Fruit fly (Drosophila melanogaster) whole organism, embryonic: ENCODE measurements around the gene CG10019.

Experiments used
- Abd-B ChIP-seq: fragments of 200-800 bp; sonication (Bioruptor generic); optimal IDR thresholded peaks from 2 replicates; lab custom pipeline; 2018; ENCODE audit warnings: missing biosample characterization, mild to moderate bottlenecking, missing genetic modification characterization, moderate library complexity
- Awh ChIP-seq: fragments of 200-800 bp; sonication (Bioruptor generic); IDR thresholded peaks from 2 replicates; pipeline ENCODE4, ENCODE4 v1.3.6; 2022; ENCODE audit warnings: missing biosample characterization, missing genetic modification characterization
- Bdp1 ChIP-seq: fragments of 200-800 bp; sonication (Bioruptor generic); optimal IDR thresholded peaks from 3 replicates; lab custom pipeline; 2016; ENCODE audit warnings: missing biosample characterization, missing genetic modification characterization
- CG10366 ChIP-seq: fragments of 200-800 bp; sonication (Bioruptor generic); IDR thresholded peaks from 2 replicates; pipeline ENCODE4 v1.3.6; 2022; ENCODE audit warnings: missing biosample characterization, missing genetic modification characterization
- CG11085 ChIP-seq: fragments of 200-800 bp; sonication (Bioruptor generic); IDR thresholded peaks from 2 replicates; pipeline ENCODE4 v1.3.6; 2022; ENCODE audit warnings: missing biosample characterization, missing genetic modification characterization
- CG11504 ChIP-seq: fragments of 200-800 bp; sonication (Bioruptor generic); optimal IDR thresholded peaks from 3 replicates; lab custom pipeline; 2019; ENCODE audit warnings: missing biosample characterization, mild to moderate bottlenecking, missing genetic modification characterization, moderate library complexity
- CG12071 ChIP-seq: fragments of 200-800 bp; sonication (Bioruptor generic); optimal IDR thresholded peaks from 3 replicates; lab custom pipeline; 2018; ENCODE audit warnings: missing biosample characterization, mild to moderate bottlenecking, missing genetic modification characterization
- CG12659 ChIP-seq: fragments of 200-800 bp; sonication (Bioruptor generic); optimal IDR thresholded peaks from 3 replicates; lab custom pipeline; 2017; ENCODE audit warnings: mild to moderate bottlenecking, missing biosample characterization, missing genetic modification reagents, missing genetic modification characterization
- CG13894 ChIP-seq: fragments of 200-800 bp; sonication (Bioruptor generic); optimal IDR thresholded peaks from 3 replicates; lab custom pipeline; 2018; ENCODE audit warnings: missing biosample characterization, mild to moderate bottlenecking, missing genetic modification characterization, moderate library complexity
- CG15696 ChIP-seq: fragments of 200-800 bp; sonication (Bioruptor generic); optimal IDR thresholded peaks from 2 replicates; lab custom pipeline; 2019; ENCODE audit warnings: missing biosample characterization, mild to moderate bottlenecking, missing genetic modification characterization, moderate library complexity
- CG17802 ChIP-seq: fragments of 200-800 bp; sonication (Bioruptor generic); optimal IDR thresholded peaks from 2 replicates; lab custom pipeline; 2018; ENCODE audit warnings: missing biosample characterization, mild to moderate bottlenecking, missing genetic modification characterization, moderate library complexity
- CG18262 ChIP-seq: fragments of 200-800 bp; optimal IDR thresholded peaks from 3 replicates; lab custom pipeline; 2019; ENCODE audit warnings: missing biosample characterization, mild to moderate bottlenecking, missing genetic modification characterization, moderate library complexity
- CG2202 ChIP-seq: fragments of 200-800 bp; sonication (Bioruptor generic); optimal IDR thresholded peaks from 2 replicates; lab custom pipeline; 2018; ENCODE audit warnings: missing biosample characterization, mild to moderate bottlenecking, missing genetic modification characterization
- CG32772 ChIP-seq: fragments of 200-800 bp; sonication (Bioruptor generic); IDR thresholded peaks from 2 replicates; pipeline ENCODE4 v1.3.6; 2022; ENCODE audit warnings: missing biosample characterization, missing genetic modification characterization
- CG3281 ChIP-seq: fragments of 200-800 bp; sonication (Bioruptor generic); optimal IDR thresholded peaks from 3 replicates; lab custom pipeline; 2017; ENCODE audit warnings: missing biosample characterization, mild to moderate bottlenecking, missing genetic modification characterization
- CG4360 ChIP-seq: fragments of 200-800 bp; sonication (Bioruptor generic); IDR thresholded peaks from 2 replicates; pipeline ENCODE4 v1.3.6; 2022; ENCODE audit warnings: missing biosample characterization, missing genetic modification characterization
- CG5953 ChIP-seq: fragments of 200-800 bp; sonication (Bioruptor generic); IDR thresholded peaks from 2 replicates; pipeline ENCODE4 v1.3.6; 2022; ENCODE audit warnings: missing biosample characterization, missing genetic modification characterization
- CG6791 ChIP-seq: fragments of 200-800 bp; sonication (Bioruptor generic); IDR thresholded peaks from 3 replicates; pipeline ENCODE4 v1.3.6; 2022; ENCODE audit warnings: missing biosample characterization, missing genetic modification characterization; ENCODE audit not compliant: partially characterized antibody
- CG7556 ChIP-seq: fragments of 200-800 bp; sonication (Bioruptor generic); optimal IDR thresholded peaks from 2 replicates; lab custom pipeline; 2017; ENCODE audit warnings: missing biosample characterization, mild to moderate bottlenecking, missing genetic modification characterization
- CG7745 ChIP-seq: fragments of 200-800 bp; sonication (Bioruptor generic); optimal IDR thresholded peaks from 2 replicates; lab custom pipeline; 2018; ENCODE audit warnings: missing biosample characterization, mild to moderate bottlenecking, missing genetic modification characterization, moderate library complexity
- CG8478 ChIP-seq: fragments of >200 bp; optimal IDR thresholded peaks from 2 replicates; lab custom pipeline; 2018
- CHES-1-like ChIP-seq: fragments of 200-800 bp; sonication (Bioruptor generic); optimal IDR thresholded peaks from 2 replicates; lab custom pipeline; 2016; ENCODE audit warnings: missing biosample characterization, missing genetic modification characterization
- Elba2 ChIP-seq: fragments of 200-800 bp; sonication (Bioruptor generic); optimal IDR thresholded peaks from 3 replicates; lab custom pipeline; 2016; ENCODE audit warnings: missing biosample characterization, missing genetic modification characterization
- Gsc ChIP-seq: fragments of 200-800 bp; sonication (Bioruptor generic); IDR thresholded peaks from 2 replicates; pipeline ENCODE4 v1.3.6; 2022; ENCODE audit warnings: missing biosample characterization, missing genetic modification characterization
- HLH4C ChIP-seq: fragments of 200-800 bp; sonication (Bioruptor generic); IDR thresholded peaks from 3 replicates; pipeline ENCODE4 v1.3.6; 2022; ENCODE audit warnings: missing biosample characterization, missing genetic modification characterization; ENCODE audit not compliant: partially characterized antibody
- MTF-1 ChIP-seq: fragments of 200-800 bp; sonication (Bioruptor generic); optimal IDR thresholded peaks from 2 replicates; lab custom pipeline; 2018; ENCODE audit warnings: missing biosample characterization, mild to moderate bottlenecking, missing genetic modification characterization, borderline replicate concordance
- NC2α ChIP-seq: fragments of 200-800 bp; sonication (Bioruptor generic); optimal IDR thresholded peaks from 2 replicates; lab custom pipeline; 2016; ENCODE audit warnings: missing biosample characterization, missing genetic modification characterization
- Neu2 ChIP-seq: fragments of 200-800 bp; sonication (Bioruptor generic); optimal IDR thresholded peaks from 3 replicates; lab custom pipeline; 2016; ENCODE audit warnings: missing biosample characterization, missing genetic modification characterization, borderline replicate concordance
- Ptx1 ChIP-seq: fragments of 200-800 bp; sonication (Bioruptor generic); IDR thresholded peaks from 2 replicates; pipeline ENCODE4 v1.3.6; 2022; ENCODE audit warnings: missing biosample characterization, missing genetic modification characterization
- Sin3A ChIP-seq: fragments of >200 bp; optimal IDR thresholded peaks from 2 replicates; lab custom pipeline; 2018
- bcd ChIP-seq: fragments of 200-800 bp; sonication (Bioruptor generic); optimal IDR thresholded peaks from 2 replicates; lab custom pipeline; 2017; ENCODE audit warnings: missing biosample characterization, mild to moderate bottlenecking, missing genetic modification characterization
- cad ChIP-seq: fragments of >200 bp; optimal IDR thresholded peaks from 2 replicates; lab custom pipeline; 2017; ENCODE audit warnings: missing biosample characterization, missing genetic modification characterization
- cato ChIP-seq: fragments of 200-800 bp; sonication (Bioruptor generic); optimal IDR thresholded peaks from 2 replicates; lab custom pipeline; 2016; ENCODE audit warnings: missing biosample characterization, missing genetic modification characterization, borderline replicate concordance
- chif ChIP-seq, 2 experiments: fragments of 200-800 bp; sonication (Bioruptor generic); optimal IDR thresholded peaks; 3 replicates each; lab custom pipeline; 2016; ENCODE audit warnings: missing biosample characterization in 2 of 2, missing genetic modification characterization in 2 of 2
- croc ChIP-seq: fragments of 200-800 bp; sonication (Bioruptor generic); conservative IDR thresholded peaks from 3 replicates; pipeline ENCODE4 v1.3.6; 2022; ENCODE audit warnings: missing biosample characterization, missing genetic modification characterization
- cwo ChIP-seq: fragments of 200-800 bp; sonication (Bioruptor generic); optimal IDR thresholded peaks from 3 replicates; lab custom pipeline; 2017; ENCODE audit warnings: missing biosample characterization, missing genetic modification characterization, mild to moderate bottlenecking, moderate library complexity, missing genetic modification reagents
- da ChIP-seq: fragments of 200-800 bp; sonication (Bioruptor generic); optimal IDR thresholded peaks from 2 replicates; lab custom pipeline; 2016; ENCODE audit warnings: missing biosample characterization, missing genetic modification characterization
- dysf ChIP-seq: fragments of 200-800 bp; sonication (Bioruptor generic); IDR thresholded peaks from 3 replicates; pipeline ENCODE4 v1.3.6; 2022; ENCODE audit warnings: missing biosample characterization, missing genetic modification characterization
- ems ChIP-seq: fragments of 200-800 bp; sonication (Bioruptor generic); optimal IDR thresholded peaks from 3 replicates; lab custom pipeline; 2016; ENCODE audit warnings: missing biosample characterization, missing genetic modification characterization
- gce ChIP-seq: fragments of 200-800 bp; sonication (Bioruptor generic); IDR thresholded peaks from 3 replicates; pipeline ENCODE4 v1.3.6; 2022; ENCODE audit warnings: missing biosample characterization, missing genetic modification characterization
- gsb ChIP-seq: fragments of 200-800 bp; sonication (Bioruptor generic); IDR thresholded peaks from 2 replicates; pipeline ENCODE4 v1.3.6; 2022; ENCODE audit warnings: missing biosample characterization, missing genetic modification characterization
- ham ChIP-seq: fragments of 200-800 bp; sonication (Bioruptor generic); IDR thresholded peaks from 2 replicates; pipeline ENCODE4 v1.3.6; 2022; ENCODE audit warnings: missing biosample characterization, missing genetic modification characterization
- nom ChIP-seq: fragments of 200-800 bp; sonication (Bioruptor generic); optimal IDR thresholded peaks from 2 replicates; lab custom pipeline; 2017; ENCODE audit warnings: missing biosample characterization, missing genetic modification characterization, mild to moderate bottlenecking, moderate library complexity, missing genetic modification reagents
- otp ChIP-seq: fragments of 200-800 bp; sonication (Bioruptor generic); IDR thresholded peaks from 3 replicates; pipeline ENCODE4, ENCODE4 v1.3.6; 2022; ENCODE audit warnings: missing biosample characterization, missing genetic modification characterization
- phol ChIP-seq: fragments of 200-800 bp; sonication (Bioruptor generic); optimal IDR thresholded peaks from 3 replicates; lab custom pipeline; 2018; ENCODE audit warnings: missing biosample characterization, mild to moderate bottlenecking, missing genetic modification characterization, moderate library complexity
- pum ChIP-seq: fragments of 200-800 bp; sonication (Bioruptor generic); optimal IDR thresholded peaks from 2 replicates; lab custom pipeline; 2016; ENCODE audit warnings: missing biosample characterization, missing genetic modification characterization
- ro ChIP-seq: fragments of 200-800 bp; sonication (Bioruptor generic); IDR thresholded peaks from 2 replicates; pipeline ENCODE4 v1.3.6; 2022; ENCODE audit warnings: missing biosample characterization, missing genetic modification characterization
- row ChIP-seq: fragments of 200-800 bp; sonication (Bioruptor generic); IDR thresholded peaks from 3 replicates; pipeline ENCODE4 v1.3.6; 2022; ENCODE audit warnings: missing biosample characterization, missing genetic modification characterization
- salm ChIP-seq: fragments of 200-800 bp; sonication (Bioruptor generic); optimal IDR thresholded peaks from 2 replicates; lab custom pipeline; 2018; ENCODE audit warnings: missing biosample characterization, mild to moderate bottlenecking, missing genetic modification characterization
- ssp ChIP-seq: fragments of 200-800 bp; sonication (Bioruptor generic); IDR thresholded peaks from 2 replicates; pipeline ENCODE4 v1.3.6; 2022; ENCODE audit warnings: missing biosample characterization, missing genetic modification characterization
- tgo ChIP-seq: fragments of 200-800 bp; sonication (Bioruptor generic); IDR thresholded peaks from 3 replicates; pipeline ENCODE4 v1.3.6; 2022; ENCODE audit warnings: missing biosample characterization, missing genetic modification characterization

CG10019 gene

dm6 chr2L:3754835-3755547 is 24.7 kb downstream of the CG10019 start (continued):
- TF ChIP-seq chif (GFP tag; optimal IDR thresholded peaks at IDR 0.05; lab: Kevin White, UChicago) (no peak), CG5953 (GFP tag; lab: Robert Waterston, UW) (no peak), gsb (no peak), CG3281 (GFP tag; lab: Kevin White, UChicago) (peak; percentile 62), CG11085 (GFP tag; lab: Robert Waterston, UW) (no peak), croc (GFP tag; lab: Robert Waterston, UW) (no peak), Bdp1 (GFP tag; lab: Kevin White, UChicago) (no peak), phol (tag; lab: Kevin White, UChicago) (peak; percentile 7), salm (tag; lab: Kevin White, UChicago) (no peak), Gsc (GFP tag; lab: Robert Waterston, UW) (no peak), MTF-1 (GFP tag; lab: Kevin White, UChicago) (no peak), CG12071 (no peak), CG10366 (0 out of 2 replicates have a peak, but pooled peaks have one; percentile 7), CG15696 (tag; lab: Kevin White, UChicago) (no peak), bcd (GFP tag; lab: Kevin White, UChicago) (peak; percentile 43), ham (no peak), CG17802 (tag; lab: Kevin White, UChicago) (no peak), Neu2 (GFP tag; lab: Kevin White, UChicago) (no peak), otp (GFP tag; lab: Robert Waterston, UW) (no peak), CG6791 (GFP tag; lab: Robert Waterston, UW) (no peak), HLH4C (GFP tag; lab: Robert Waterston, UW) (no peak), CG12659 (peak; percentile 25), cwo (GFP tag; lab: Kevin White, UChicago) (peak; percentile 50), CG13894 (peak; percentile 99), CG2202 (tag; lab: Kevin White, UChicago) (no peak), cad (GFP tag; lab: Kevin White, UChicago) (no peak), dysf (GFP tag; lab: Robert Waterston, UW) (peak; percentile 59; the same call in 2 of the 3 replicates), Awh (no peak), Sin3A (lab: Kevin White, UChicago) (no peak), CG7556 (peak; percentile 68), CG7745 (no peak), ro (no peak), cato (GFP tag; lab: Kevin White, UChicago) (no peak), CHES-1-like (GFP tag; lab: Kevin White, UChicago) (no peak), nom (GFP tag; lab: Kevin White, UChicago) (no peak), Ptx1 (GFP tag; lab: Robert Waterston, UW) (peak; percentile 52), CG4360 (GFP tag; lab: Robert Waterston, UW) (no peak), CG32772 (GFP tag; lab: Robert Waterston, UW) (no peak), Elba2 (GFP tag; lab: Kevin White, UChicago) (no peak), da (GFP tag; lab: Kevin White, UChicago) (no peak), ssp (0 out of 2 replicates have a peak, but pooled peaks have one; percentile 35), CG8478 (lab: Kevin White, UChicago) (no peak), NC2α (no peak), tgo (GFP tag; lab: Robert Waterston, UW) (peak; percentile 52; the same call in 1 of the 3 replicates), gce (GFP tag; lab: Robert Waterston, UW) (no peak), CG18262 (tag; lab: Kevin White, UChicago) (no peak), row (GFP tag; lab: Robert Waterston, UW) (peak; percentile 65; the same call in 2 of the 3 replicates), ems (GFP tag; lab: Kevin White, UChicago) (no peak), CG11504 (tag; lab: Kevin White, UChicago) (no peak), pum (GFP tag; lab: Kevin White, UChicago) (no peak), Abd-B (GFP tag; lab: Kevin White, UChicago) (no peak)
